Worm (Caenorhabditis elegans) whole organism, L2 larva: ENCODE data around the gene R05F9.11.

Experiments used
- blmp-1 ChIP-seq: sonication (generic microtip); optimal IDR thresholded peaks from 2 replicates; lab custom pipeline; 2017; ENCODE audit warnings: missing genetic modification characterization, mild to moderate bottlenecking, missing compliant biosample characterization, antibody characterized with exemption, moderate library complexity; ENCODE audit not compliant: insufficient read depth
- ceh-16 ChIP-seq: fragments of 150-350 bp; optimal IDR thresholded peaks from 2 replicates; lab custom pipeline; 2014; ENCODE audit warnings: missing biosample characterization, missing genetic modification characterization
- elt-1 ChIP-seq: fragments of 150-350 bp; optimal IDR thresholded peaks from 2 replicates; lab custom pipeline; 2014; ENCODE audit warnings: missing biosample characterization, missing genetic modification characterization
- sem-4 ChIP-seq: fragments of 150-350 bp; optimal IDR thresholded peaks from 2 replicates; lab custom pipeline; 2014; ENCODE audit warnings: missing biosample characterization, missing genetic modification reagents, missing genetic modification characterization

ce11 chrII:4915572-4915971, 1.6 kb upstream of the R05F9.11 start:
- TF ChIP-seq elt-1 (tag; lab: Kevin White, UChicago) (no peak), ceh-16 (tag; lab: Kevin White, UChicago) (no peak), blmp-1 (no peak), sem-4 (no peak)
